Worm (Caenorhabditis elegans) whole organism, L3 larva: ENCODE data around the gene ZK596.3.
A peak's percentile ranks its signal among the peaks of the same experiment; 100 is the strongest.

Experiments used
- ZK546.5 ChIP-seq: sonication (generic microtip); optimal IDR thresholded peaks from 2 replicates; lab custom pipeline; 2017; ENCODE audit warnings: missing biosample characterization, missing genetic modification characterization
- ama-1 ChIP-seq: fragments of 150-350 bp; optimal IDR thresholded peaks from 2 replicates; lab custom pipeline; 2018
- ceh-16 ChIP-seq: sonication (generic microtip); optimal IDR thresholded peaks from 2 replicates; lab custom pipeline; 2017; ENCODE audit warnings: missing biosample characterization, missing genetic modification characterization
- ceh-28 ChIP-seq: fragments of 150-350 bp; optimal IDR thresholded peaks from 2 replicates; lab custom pipeline; 2014; ENCODE audit warnings: missing biosample characterization, missing genetic modification reagents, missing genetic modification characterization
- ceh-82 ChIP-seq: fragments of 150-350 bp; optimal IDR thresholded peaks from 2 replicates; lab custom pipeline; 2014; ENCODE audit warnings: missing biosample characterization, missing genetic modification characterization
- ceh-9 ChIP-seq: sonication (generic microtip); optimal IDR thresholded peaks from 2 replicates; lab custom pipeline; 2018; ENCODE audit warnings: missing biosample characterization, missing genetic modification characterization
- daf-12 ChIP-seq: fragments of 150-350 bp; optimal IDR thresholded peaks from 2 replicates; lab custom pipeline; 2014; ENCODE audit warnings: missing biosample characterization, missing genetic modification reagents, missing genetic modification characterization
- elt-1 ChIP-seq: fragments of 150-350 bp; optimal IDR thresholded peaks from 2 replicates; lab custom pipeline; 2014; ENCODE audit warnings: missing biosample characterization, missing genetic modification characterization
- elt-2 ChIP-seq: sonication (generic microtip); optimal IDR thresholded peaks from 2 replicates; lab custom pipeline; 2016; ENCODE audit warnings: missing genetic modification reagents, mild to moderate bottlenecking, missing genetic modification characterization, missing compliant biosample characterization
- eor-1 ChIP-seq, 2 experiments: fragments of 150-350 bp; optimal IDR thresholded peaks; 2 replicates each; lab custom pipeline; 2014 to 2018; ENCODE audit warnings: missing biosample characterization in 2 of 2, missing genetic modification characterization in 2 of 2
- fkh-10 ChIP-seq: sonication (generic microtip); optimal IDR thresholded peaks from 2 replicates; lab custom pipeline; 2017; ENCODE audit warnings: missing biosample characterization, missing genetic modification reagents, missing genetic modification characterization
- fkh-2 ChIP-seq: fragments of 150-350 bp; optimal IDR thresholded peaks from 2 replicates; lab custom pipeline; 2014; ENCODE audit warnings: missing biosample characterization, missing genetic modification reagents, missing genetic modification characterization
- fos-1 ChIP-seq: fragments of 150-350 bp; optimal IDR thresholded peaks from 2 replicates; lab custom pipeline; 2014; ENCODE audit warnings: missing biosample characterization, missing genetic modification characterization
- hmg-11 ChIP-seq: sonication (generic microtip); optimal IDR thresholded peaks from 2 replicates; lab custom pipeline; 2016; ENCODE audit warnings: missing genetic modification characterization, missing compliant biosample characterization
- jun-1 ChIP-seq: fragments of 150-350 bp; optimal IDR thresholded peaks from 2 replicates; lab custom pipeline; 2014; ENCODE audit warnings: missing biosample characterization, missing genetic modification reagents, missing genetic modification characterization
- lin-39 ChIP-seq: fragments of 150-350 bp; optimal IDR thresholded peaks from 2 replicates; lab custom pipeline; 2018; ENCODE audit warnings: missing biosample characterization, missing genetic modification reagents, missing genetic modification characterization
- lsy-12 ChIP-seq: sonication (generic microtip); optimal IDR thresholded peaks from 2 replicates; lab custom pipeline; 2016; ENCODE audit warnings: mild to moderate bottlenecking, missing genetic modification characterization, missing compliant biosample characterization
- mdl-1 ChIP-seq: fragments of 150-350 bp; optimal IDR thresholded peaks from 2 replicates; lab custom pipeline; 2014; ENCODE audit warnings: missing biosample characterization, missing genetic modification characterization
- mml-1 ChIP-seq: fragments of 150-350 bp; sonication (generic microtip); optimal IDR thresholded peaks from 3 replicates; lab custom pipeline; 2014; ENCODE audit warnings: missing biosample characterization, missing genetic modification characterization
- nfya-1 ChIP-seq: sonication (generic microtip); optimal IDR thresholded peaks from 2 replicates; lab custom pipeline; 2017; ENCODE audit warnings: missing genetic modification characterization, mild to moderate bottlenecking, missing compliant biosample characterization, antibody characterized with exemption, moderate library complexity; ENCODE audit not compliant: insufficient read depth
- nhr-11 ChIP-seq: fragments of 150-350 bp; optimal IDR thresholded peaks from 2 replicates; lab custom pipeline; 2014; ENCODE audit warnings: missing biosample characterization, missing genetic modification characterization
- nhr-12 ChIP-seq: fragments of 150-350 bp; optimal IDR thresholded peaks from 2 replicates; lab custom pipeline; 2014; ENCODE audit warnings: missing biosample characterization, missing genetic modification characterization
- nhr-23 ChIP-seq: fragments of 150-350 bp; optimal IDR thresholded peaks from 2 replicates; lab custom pipeline; 2014; ENCODE audit warnings: missing biosample characterization, missing genetic modification reagents, missing genetic modification characterization
- nhr-237 ChIP-seq: fragments of 150-350 bp; optimal IDR thresholded peaks from 2 replicates; lab custom pipeline; 2014; ENCODE audit warnings: missing biosample characterization, missing genetic modification characterization
- nhr-25 ChIP-seq: sonication (generic microtip); optimal IDR thresholded peaks from 2 replicates; lab custom pipeline; 2017; ENCODE audit warnings: missing biosample characterization, missing genetic modification characterization
- nhr-76 ChIP-seq: fragments of 150-350 bp; sonication (generic microtip); optimal IDR thresholded peaks from 5 replicates; lab custom pipeline; 2014; ENCODE audit warnings: missing biosample characterization, missing genetic modification characterization
- pha-4 ChIP-seq: fragments of 150-350 bp; optimal IDR thresholded peaks from 2 replicates; lab custom pipeline; 2014; ENCODE audit warnings: missing biosample characterization, missing genetic modification reagents, missing genetic modification characterization
- pqm-1 ChIP-seq: fragments of 150-350 bp; optimal IDR thresholded peaks from 2 replicates; lab custom pipeline; 2017; ENCODE audit warnings: missing biosample characterization, missing genetic modification characterization, inconsistent platforms
- skn-1 ChIP-seq: fragments of 150-350 bp; optimal IDR thresholded peaks from 2 replicates; lab custom pipeline; 2014; ENCODE audit warnings: missing biosample characterization, missing genetic modification characterization
- snpc-4 ChIP-seq: fragments of 150-350 bp; optimal IDR thresholded peaks from 2 replicates; lab custom pipeline; 2014; ENCODE audit warnings: missing biosample characterization, missing genetic modification characterization
- unc-39 ChIP-seq: sonication (generic microtip); optimal IDR thresholded peaks from 4 replicates; lab custom pipeline; 2017; ENCODE audit warnings: missing biosample characterization, missing genetic modification characterization
- zag-1 ChIP-seq: fragments of 150-350 bp; optimal IDR thresholded peaks from 2 replicates; lab custom pipeline; 2014; ENCODE audit warnings: missing biosample characterization, missing genetic modification characterization
- ztf-11 ChIP-seq: fragments of 150-350 bp; optimal IDR thresholded peaks from 2 replicates; lab custom pipeline; 2014; ENCODE audit warnings: missing biosample characterization, missing genetic modification characterization
- ztf-4 ChIP-seq: fragments of 150-350 bp; optimal IDR thresholded peaks from 2 replicates; lab custom pipeline; 2014; ENCODE audit warnings: missing biosample characterization, missing genetic modification characterization

Gene ZK596.3

ce11 chrIV:10874527-10874926, 29.7 kb downstream of the ZK596.3 start, which contains the start of gene F13E9.12:
F13E9.12 (minus strand) TSS chrIV:10874627.
- no peak for TF ChIP-seq unc-39 (tag; lab: Kevin White, UChicago)
- TF ChIP-seq lin-39, result no peak
- peak; percentile 35 for TF ChIP-seq elt-1

- TF ChIP-seq daf-12 (tag; lab: Kevin White, UChicago) (no peak), ztf-11 (tag; lab: Kevin White, UChicago) (no peak), nhr-76 (tag; lab: Kevin White, UChicago) (no peak)
Observed at ce11 chrIV:10870158-10870557, 34.0 kb downstream of the ZK596.3 start.

DNA sequence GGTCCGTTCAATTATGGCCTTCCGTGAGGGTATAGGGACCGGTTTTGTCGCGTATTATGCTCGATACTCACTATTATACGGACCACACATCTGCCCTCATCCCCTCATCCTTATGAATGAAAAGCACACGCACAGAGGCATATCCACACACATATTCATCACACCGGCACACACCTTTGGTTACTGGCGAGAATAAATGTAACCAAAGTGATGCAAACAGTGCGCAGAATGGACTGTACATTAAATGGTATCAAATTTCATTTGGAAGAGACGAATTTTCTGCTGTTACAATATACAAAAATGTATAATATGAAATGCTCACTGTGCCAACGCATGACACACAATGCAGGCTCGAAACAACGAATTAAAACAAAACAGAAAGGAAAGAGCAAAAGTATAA, 34.5 kb downstream of the ZK596.3 start:
- TF ChIP-seq ztf-11 (tag; lab: Kevin White, UChicago) (no peak), unc-39 (tag; lab: Kevin White, UChicago) (no peak), nfya-1 (tag; lab: Kevin White, UChicago) (no peak), mdl-1 (no peak), ceh-9 (tag; lab: Kevin White, UChicago) (no peak), skn-1 (tag; lab: Kevin White, UChicago) (no peak), ZK546.5 (no peak), ceh-16 (tag; lab: Kevin White, UChicago) (no peak), pha-4 (tag; lab: Kevin White, UChicago) (no peak)

DNA sequence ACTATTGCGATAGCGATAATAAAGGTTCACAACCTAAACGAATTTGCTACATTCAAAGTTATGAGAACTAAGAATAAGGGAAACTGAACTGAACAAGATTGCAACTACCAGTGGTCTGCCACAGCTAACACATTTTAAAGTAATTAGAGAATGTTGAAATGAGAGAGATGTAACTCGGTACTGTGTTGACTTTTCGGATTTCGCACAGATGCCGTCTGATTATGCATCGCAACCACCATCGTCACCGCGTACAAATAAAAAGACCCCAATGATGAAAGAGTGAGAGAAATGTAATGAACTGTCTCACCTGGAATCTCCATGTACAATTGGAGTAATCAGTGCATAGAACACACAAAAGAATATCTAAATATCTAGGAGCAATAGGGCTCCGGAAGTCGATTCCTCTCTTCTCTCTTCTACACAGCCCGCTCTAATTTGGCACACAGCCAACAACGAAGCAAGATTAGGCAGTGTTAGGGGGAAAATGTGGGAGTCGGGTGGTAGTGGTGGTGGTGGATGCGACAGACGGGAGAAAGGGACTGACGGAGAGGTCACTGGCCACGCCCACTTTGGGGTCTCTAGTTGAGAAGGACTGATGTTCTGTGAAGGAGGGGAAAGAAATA, 35.4 kb downstream of the ZK596.3 start, which contains the start of gene F13E9.11:
Gene F13E9.11 (minus strand): TSS at position 507 of the 623 bp plus-strand sequence.
- TF ChIP-seq nfya-1 (tag; lab: Kevin White, UChicago) (peak; percentile 35), ama-1 (lab: Kevin White, UChicago) (no peak), fkh-10 (GFP tag; lab: Kevin White, UChicago) (no peak), nhr-11 (tag; lab: Kevin White, UChicago) (no peak), hmg-11 (tag; lab: Kevin White, UChicago) (peak; percentile 8)

ce11 chrIV:10867370-10868146, 36.6 kb downstream of the ZK596.3 start:
- no peak for TF ChIP-seq eor-1 (tag; optimal IDR thresholded peaks at IDR 0.05; lab: Kevin White, UChicago)
- peak; percentile 68 for TF ChIP-seq pha-4 (tag; lab: Kevin White, UChicago)

ce11 chrIV:10864031-10864430, 40.2 kb downstream of the ZK596.3 start, which contains the start of gene nish-1:
nish-1 (plus strand) TSS chrIV:10864331.
- no peak for TF ChIP-seq fkh-2 (tag; lab: Kevin White, UChicago)
- TF ChIP-seq mdl-1, result no peak
- no peak for TF ChIP-seq ceh-82
- TF ChIP-seq ceh-9 (tag; lab: Kevin White, UChicago), result no peak
- TF ChIP-seq skn-1 (tag; lab: Kevin White, UChicago), result no peak
- TF ChIP-seq nfya-1 (tag; lab: Kevin White, UChicago), result no peak
- TF ChIP-seq nhr-12, result no peak
- no peak for TF ChIP-seq ztf-11 (tag; lab: Kevin White, UChicago)
- TF ChIP-seq fos-1 (tag; lab: Kevin White, UChicago), result no peak
- TF ChIP-seq ceh-16 (tag; lab: Kevin White, UChicago), result no peak

DNA sequence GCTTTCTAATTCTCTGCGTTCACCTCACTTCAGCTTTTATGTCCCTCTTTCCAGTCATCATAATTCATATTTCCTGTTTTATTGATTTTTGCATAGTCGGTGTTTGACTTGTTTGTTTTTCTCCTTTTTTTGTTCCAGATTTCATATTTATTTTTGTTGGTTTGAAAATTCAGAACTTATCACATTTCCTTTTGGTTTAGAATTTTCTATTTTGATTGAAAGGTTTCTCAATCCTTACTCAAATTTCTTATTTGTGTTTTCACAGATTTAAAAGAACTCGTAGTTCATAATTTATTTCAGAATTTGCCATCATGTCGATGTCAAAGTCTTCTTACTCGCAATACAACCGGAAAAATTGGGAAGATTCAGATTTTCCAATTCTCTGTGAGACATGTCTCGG, 43.1 kb downstream of the ZK596.3 start, which contains the start of gene rbm-22:
Gene rbm-22 (plus strand): TSS at position 301 of the 400 bp plus-strand sequence.
- TF ChIP-seq ceh-28 (tag; lab: Kevin White, UChicago), result peak; percentile 16
- no peak for TF ChIP-seq ZK546.5
- TF ChIP-seq, all 47 proteins: peak for 1

DNA sequence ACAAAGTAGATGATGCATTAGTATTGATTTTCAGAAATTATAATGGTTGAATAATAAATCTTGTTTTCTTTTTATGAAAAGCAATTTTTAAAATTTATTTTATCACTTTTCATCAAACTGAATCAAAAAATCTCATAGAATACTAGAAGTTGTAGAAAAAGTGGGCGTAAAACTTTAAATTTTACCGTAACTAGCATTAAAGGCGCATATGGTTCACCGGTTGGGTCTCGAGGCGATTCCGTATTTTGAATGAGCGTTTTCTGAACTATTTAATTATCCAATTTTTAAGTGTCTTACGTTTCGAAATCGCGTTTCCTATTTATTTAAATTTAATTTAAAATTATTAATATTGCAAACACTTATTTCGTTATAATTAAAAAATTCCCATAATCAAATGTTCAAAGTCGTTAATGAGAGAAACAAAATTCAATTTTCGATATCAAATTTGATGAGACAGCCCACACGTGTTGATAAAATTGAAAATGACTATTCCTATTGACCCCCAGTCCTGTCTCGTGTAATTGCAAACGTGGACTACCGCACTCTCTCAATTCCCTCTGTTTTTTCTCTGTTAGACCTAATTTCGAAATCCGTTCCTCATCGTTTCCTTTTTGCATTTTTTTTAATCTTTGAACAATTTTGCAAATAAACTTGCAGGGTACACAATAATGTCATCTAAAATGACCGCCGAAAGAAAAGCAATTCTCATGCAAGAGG, 45.7 kb downstream of the ZK596.3 start, which contains the start of the genes T11G6.2 and hars-1:
Gene T11G6.2 (minus strand): TSS at position 197 of the 717 bp plus-strand sequence.
Gene hars-1 (plus strand): TSS at position 658 of the 717 bp plus-strand sequence.
- TF ChIP-seq lsy-12 (tag; lab: Kevin White, UChicago) (no peak), nhr-237 (tag; lab: Kevin White, UChicago) (no peak), jun-1 (no peak), fkh-2 (tag; lab: Kevin White, UChicago) (no peak), mml-1 (tag; lab: Kevin White, UChicago) (no peak), nhr-23 (tag; lab: Kevin White, UChicago) (peak; percentile 37), ceh-28 (tag; lab: Kevin White, UChicago) (no peak), pqm-1 (tag; lab: Kevin White, UChicago) (peak; percentile 80), elt-2 (tag; lab: Kevin White, UChicago) (peak; percentile 73), ztf-4 (tag; lab: Kevin White, UChicago) (no peak), zag-1 (tag; lab: Kevin White, UChicago) (no peak), pha-4 (tag; lab: Kevin White, UChicago) (peak; percentile 45), lin-39 (peak; percentile 33), nhr-25 (tag; lab: Kevin White, UChicago) (peak; percentile 9), snpc-4 (tag; lab: Kevin White, UChicago) (peak; percentile 33), nfya-1 (tag; lab: Kevin White, UChicago) (peak; percentile 39), mdl-1 (peak; percentile 3), ZK546.5 (no peak)
